Fruit fly (Drosophila melanogaster) whole organism, prepupa: ENCODE data around the gene CG13293.

Source experiments
- Blimp-1 ChIP-seq: fragments of 200-800 bp; sonication (Bioruptor generic); optimal IDR thresholded peaks from 3 replicates; lab custom pipeline; 2017; ENCODE audit warnings: missing biosample characterization, missing genetic modification characterization, mild to moderate bottlenecking, moderate library complexity, missing genetic modification reagents
- CG10631 ChIP-seq: fragments of 200-800 bp; sonication (Bioruptor generic); optimal IDR thresholded peaks from 2 replicates; lab custom pipeline; 2016; ENCODE audit warnings: missing biosample characterization, missing genetic modification characterization
- CG10669 ChIP-seq: fragments of 200-800 bp; sonication (Bioruptor generic); optimal IDR thresholded peaks from 3 replicates; lab custom pipeline; 2018; ENCODE audit warnings: missing biosample characterization, mild to moderate bottlenecking, missing genetic modification characterization, moderate library complexity
- CG11294 ChIP-seq: fragments of 200-800 bp; sonication (Bioruptor generic); IDR thresholded peaks from 2 replicates; pipeline ENCODE4 v1.3.6; 2022; ENCODE audit warnings: missing biosample characterization, missing genetic modification characterization
- CG11762 ChIP-seq: fragments of 200-800 bp; sonication (Bioruptor generic); optimal IDR thresholded peaks from 3 replicates; lab custom pipeline; 2016; ENCODE audit warnings: missing biosample characterization, missing genetic modification characterization; ENCODE audit not compliant: insufficient read depth
- CG11902 ChIP-seq: fragments of 200-800 bp; sonication (Bioruptor generic); optimal IDR thresholded peaks from 3 replicates; lab custom pipeline; 2016; ENCODE audit warnings: missing biosample characterization, missing genetic modification characterization
- CG15336 ChIP-seq: fragments of 200-800 bp; sonication (Bioruptor generic); IDR thresholded peaks from 2 replicates; pipeline ENCODE4 v1.3.6; 2022; ENCODE audit warnings: missing biosample characterization, missing genetic modification characterization
- CG16779 ChIP-seq: fragments of 200-800 bp; sonication (Bioruptor generic); optimal IDR thresholded peaks from 3 replicates; lab custom pipeline; 2017; ENCODE audit warnings: missing biosample characterization, mild to moderate bottlenecking, missing genetic modification characterization
- CG3032 ChIP-seq: fragments of 200-800 bp; optimal IDR thresholded peaks from 2 replicates; lab custom pipeline; 2019; ENCODE audit warnings: missing biosample characterization, mild to moderate bottlenecking, missing genetic modification characterization, moderate library complexity
- CG31627 ChIP-seq: fragments of 200-800 bp; sonication (Bioruptor generic); optimal IDR thresholded peaks from 3 replicates; lab custom pipeline; 2016; ENCODE audit warnings: missing biosample characterization, missing genetic modification characterization
- CG32006 ChIP-seq: fragments of 200-800 bp; sonication (Bioruptor generic); optimal IDR thresholded peaks from 3 replicates; lab custom pipeline; 2017; ENCODE audit warnings: missing biosample characterization, mild to moderate bottlenecking, missing genetic modification characterization
- CG34406 ChIP-seq: fragments of 200-800 bp; sonication (Bioruptor generic); optimal IDR thresholded peaks from 3 replicates; lab custom pipeline; 2016; ENCODE audit warnings: missing biosample characterization, missing genetic modification characterization
- CG4318 ChIP-seq: fragments of 200-800 bp; sonication (Bioruptor generic); optimal IDR thresholded peaks from 3 replicates; lab custom pipeline; 2017; ENCODE audit warnings: missing biosample characterization, mild to moderate bottlenecking, missing genetic modification characterization
- CG6276 ChIP-seq: fragments of 200-800 bp; sonication (Bioruptor generic); optimal IDR thresholded peaks from 2 replicates; lab custom pipeline; 2017; ENCODE audit warnings: missing biosample characterization, mild to moderate bottlenecking, missing genetic modification characterization
- CG6792 ChIP-seq: fragments of 200-800 bp; sonication (Bioruptor generic); optimal IDR thresholded peaks from 3 replicates; lab custom pipeline; 2016; ENCODE audit warnings: missing biosample characterization, missing genetic modification characterization
- CG6808 ChIP-seq: fragments of 200-800 bp; sonication (Bioruptor generic); optimal IDR thresholded peaks from 3 replicates; lab custom pipeline; 2017; ENCODE audit warnings: missing biosample characterization, missing genetic modification characterization, mild to moderate bottlenecking, moderate library complexity, missing genetic modification reagents
- CG6854 ChIP-seq: fragments of 200-800 bp; sonication (Bioruptor generic); optimal IDR thresholded peaks from 2 replicates; lab custom pipeline; 2017; ENCODE audit warnings: missing biosample characterization, mild to moderate bottlenecking, missing genetic modification characterization
- CG8119 ChIP-seq: fragments of 200-800 bp; sonication (Bioruptor generic); IDR thresholded peaks from 3 replicates; pipeline ENCODE4 v1.3.6; 2022; ENCODE audit warnings: missing biosample characterization, missing genetic modification characterization
- CG9139 ChIP-seq: fragments of 200-800 bp; sonication (Bioruptor generic); optimal IDR thresholded peaks from 3 replicates; lab custom pipeline; 2017; ENCODE audit warnings: missing biosample characterization, mild to moderate bottlenecking, missing genetic modification characterization
- Eip75B ChIP-seq: fragments of 200-800 bp; sonication (Bioruptor generic); optimal IDR thresholded peaks from 3 replicates; lab custom pipeline; 2016; ENCODE audit warnings: missing biosample characterization, missing genetic modification characterization
- Eip93F ChIP-seq: fragments of 200-800 bp; sonication (Bioruptor generic); optimal IDR thresholded peaks from 2 replicates; lab custom pipeline; 2016; ENCODE audit warnings: missing biosample characterization, mild to moderate bottlenecking, missing genetic modification characterization
- Ets21C ChIP-seq: fragments of 200-800 bp; sonication (Bioruptor generic); optimal IDR thresholded peaks from 3 replicates; lab custom pipeline; 2016; ENCODE audit warnings: missing biosample characterization, missing genetic modification characterization
- Ets96B ChIP-seq: fragments of 200-800 bp; optimal IDR thresholded peaks from 2 replicates; lab custom pipeline; 2019; ENCODE audit warnings: missing biosample characterization, mild to moderate bottlenecking, missing genetic modification characterization, moderate library complexity
- Hr38 ChIP-seq: sonication (Bioruptor generic); optimal IDR thresholded peaks from 2 replicates; lab custom pipeline; 2016; ENCODE audit warnings: missing biosample characterization, missing genetic modification characterization
- Met ChIP-seq: fragments of 200-800 bp; sonication (Bioruptor generic); optimal IDR thresholded peaks from 3 replicates; lab custom pipeline; 2016; ENCODE audit warnings: missing biosample characterization, missing genetic modification characterization
- OdsH ChIP-seq: fragments of 200-800 bp; sonication (Bioruptor generic); optimal IDR thresholded peaks from 3 replicates; lab custom pipeline; 2016; ENCODE audit warnings: missing biosample characterization, missing genetic modification characterization
- Sox102F ChIP-seq: fragments of 200-800 bp; sonication (Bioruptor generic); optimal IDR thresholded peaks from 2 replicates; lab custom pipeline; 2016; ENCODE audit warnings: missing biosample characterization, mild to moderate bottlenecking, missing genetic modification characterization
- Sox15 ChIP-seq: fragments of 200-800 bp; sonication (Bioruptor generic); optimal IDR thresholded peaks from 3 replicates; lab custom pipeline; 2016; ENCODE audit warnings: missing biosample characterization, missing genetic modification characterization
- achi ChIP-seq: fragments of 200-800 bp; sonication (Bioruptor generic); optimal IDR thresholded peaks from 3 replicates; lab custom pipeline; 2016; ENCODE audit warnings: missing biosample characterization, missing genetic modification characterization
- acj6 ChIP-seq: fragments of 200-800 bp; sonication (Bioruptor generic); optimal IDR thresholded peaks from 3 replicates; lab custom pipeline; 2016; ENCODE audit warnings: missing biosample characterization, missing genetic modification characterization
- cyc ChIP-seq: fragments of 200-800 bp; sonication (Bioruptor generic); optimal IDR thresholded peaks from 3 replicates; lab custom pipeline; 2016; ENCODE audit warnings: missing biosample characterization, missing genetic modification characterization
- dac ChIP-seq: fragments of 200-800 bp; sonication (Bioruptor generic); optimal IDR thresholded peaks from 2 replicates; lab custom pipeline; 2017; ENCODE audit warnings: missing biosample characterization, mild to moderate bottlenecking, missing genetic modification characterization
- dsx ChIP-seq: fragments of 200-800 bp; optimal IDR thresholded peaks from 3 replicates; lab custom pipeline; 2019; ENCODE audit warnings: missing biosample characterization, mild to moderate bottlenecking, missing genetic modification characterization, moderate library complexity; ENCODE audit not compliant: poor library complexity, severe bottlenecking
- eg ChIP-seq: fragments of 200-800 bp; sonication (Bioruptor generic); IDR thresholded peaks from 3 replicates; pipeline ENCODE4 v1.3.6; 2022; ENCODE audit warnings: missing biosample characterization, missing genetic modification characterization
- esn ChIP-seq: fragments of 200-800 bp; sonication (Bioruptor generic); optimal IDR thresholded peaks from 2 replicates; lab custom pipeline; 2016; ENCODE audit warnings: missing biosample characterization, mild to moderate bottlenecking, missing genetic modification characterization, moderate library complexity
- fd85E ChIP-seq: fragments of 200-800 bp; sonication (Bioruptor generic); optimal IDR thresholded peaks from 3 replicates; lab custom pipeline; 2016; ENCODE audit warnings: missing biosample characterization, missing genetic modification characterization
- fkh ChIP-seq: fragments of 200-800 bp; sonication (Bioruptor generic); optimal IDR thresholded peaks from 3 replicates; lab custom pipeline; 2017; ENCODE audit warnings: missing biosample characterization, mild to moderate bottlenecking, missing genetic modification characterization, moderate library complexity
- lz ChIP-seq: fragments of 200-800 bp; sonication (Bioruptor generic); optimal IDR thresholded peaks from 3 replicates; lab custom pipeline; 2016; ENCODE audit warnings: missing biosample characterization, missing genetic modification characterization
- net ChIP-seq: fragments of 200-800 bp; sonication (Bioruptor generic); optimal IDR thresholded peaks from 3 replicates; lab custom pipeline; 2016; ENCODE audit warnings: missing biosample characterization, missing genetic modification characterization
- pdm3 ChIP-seq: fragments of 200-800 bp; sonication (Bioruptor generic); optimal IDR thresholded peaks from 3 replicates; lab custom pipeline; 2016; ENCODE audit warnings: missing biosample characterization, missing genetic modification characterization
- salr ChIP-seq, 2 experiments: fragments of 200-800 bp; sonication (Bioruptor generic); optimal IDR thresholded peaks; 3 replicates each; lab custom pipeline; 2016 to 2018; ENCODE audit warnings: missing biosample characterization in 2 of 2, missing genetic modification characterization in 2 of 2, mild to moderate bottlenecking in 1 of 2
- ss ChIP-seq, 2 experiments: fragments of 200-800 bp; sonication (Bioruptor generic); optimal IDR thresholded peaks; 2 replicates in 1 of 2; 3 replicates in 1 of 2; lab custom pipeline; 2017 to 2018; ENCODE audit warnings: mild to moderate bottlenecking in 2 of 2, missing biosample characterization in 2 of 2, missing genetic modification characterization in 2 of 2, moderate library complexity in 1 of 2
- vri ChIP-seq: fragments of 200-800 bp; sonication (Bioruptor generic); optimal IDR thresholded peaks from 3 replicates; lab custom pipeline; 2016; ENCODE audit warnings: missing biosample characterization, mild to moderate bottlenecking, missing genetic modification characterization

The CG13293 gene

dm6 chr3L:6136691-6137090, 54.0 kb downstream of the CG13293 start, which contains the start of gene Lcp65Af:
Gene Lcp65Af (minus strand): TSS chr3L:6136791.
- TF ChIP-seq CG3032 (no peak), Ets21C (no peak), CG31627 (GFP tag; lab: Kevin White, UChicago) (no peak), CG6808 (GFP tag; lab: Kevin White, UChicago) (no peak), cyc (no peak), CG8119 (GFP tag; lab: Robert Waterston, UW) (no peak), CG15336 (GFP tag; lab: Robert Waterston, UW) (no peak), Sox15 (no peak), vri (GFP tag; lab: Kevin White, UChicago) (no peak), CG16779 (no peak), pdm3 (GFP tag; lab: Kevin White, UChicago) (no peak), dsx (GFP tag; lab: Kevin White, UChicago) (no peak), acj6 (GFP tag; lab: Kevin White, UChicago) (no peak), CG6854 (GFP tag; lab: Kevin White, UChicago) (no peak), lz (GFP tag; lab: Kevin White, UChicago) (no peak), Blimp-1 (GFP tag; lab: Kevin White, UChicago) (no peak), ss (GFP tag; optimal IDR thresholded peaks at IDR 0.05; lab: Kevin White, UChicago) (no peak), Ets96B (no peak)
- TF ChIP-seq, all 60 proteins: peak for 0

- TF ChIP-seq eg (no peak), CG11902 (GFP tag; lab: Kevin White, UChicago) (no peak), net (no peak), CG9139 (no peak), CG6854 (GFP tag; lab: Kevin White, UChicago) (no peak)
Measured at dm6 chr3L:6138018-6138417, 55.3 kb downstream of the CG13293 start, which contains the start of gene Lcp65Ae. Gene Lcp65Ae (minus strand): TSS chr3L:6138118.

- TF ChIP-seq Met (no peak), CG34406 (GFP tag; lab: Kevin White, UChicago) (no peak), CG11762 (GFP tag; lab: Kevin White, UChicago) (no peak), Sox15 (no peak), fd85E (no peak), Sox102F (GFP tag; lab: Kevin White, UChicago) (no peak), Eip75B (GFP tag; lab: Kevin White, UChicago) (no peak), Hr38 (GFP tag; lab: Kevin White, UChicago) (no peak), CG10669 (GFP tag; lab: Kevin White, UChicago) (no peak)
Measured at dm6 chr3L:6138586-6138985, 55.9 kb downstream of the CG13293 start.

dm6 chr3L:6139924-6140574, 57.4 kb downstream of the CG13293 start, which contains the start of gene Cpr65Av:
Gene Cpr65Av (minus strand): TSS chr3L:6139974.
- peak; percentile 56 for TF ChIP-seq fkh
- TF ChIP-seq CG10669 (GFP tag; lab: Kevin White, UChicago), result no peak

- TF ChIP-seq CG34406 (GFP tag; lab: Kevin White, UChicago), result peak; percentile 29
- no peak for TF ChIP-seq ss (GFP tag; optimal IDR thresholded peaks at IDR 0.05; lab: Kevin White, UChicago)
- TF ChIP-seq CG6276, result no peak
- TF ChIP-seq CG6792, result no peak
- TF ChIP-seq CG11294, result no peak
- no peak for TF ChIP-seq CG32006 (GFP tag; lab: Kevin White, UChicago)
- TF ChIP-seq Eip93F (GFP tag; lab: Kevin White, UChicago), result no peak
- TF ChIP-seq CG10631, result peak; percentile 9
- TF ChIP-seq achi (GFP tag; lab: Kevin White, UChicago), result no peak
- TF ChIP-seq CG9139, result no peak
- TF ChIP-seq CG4318, result no peak
- TF ChIP-seq dac (GFP tag; lab: Kevin White, UChicago), result no peak
- no peak for TF ChIP-seq esn (GFP tag; lab: Kevin White, UChicago)
- TF ChIP-seq fd85E, result no peak
- TF ChIP-seq salr (GFP tag; optimal IDR thresholded peaks at IDR 0.05; lab: Kevin White, UChicago), result no peak
- no peak for TF ChIP-seq lz (GFP tag; lab: Kevin White, UChicago)
- no peak for TF ChIP-seq OdsH (GFP tag; lab: Kevin White, UChicago)
Measured at dm6 chr3L:6140771-6141472, 58.2 kb downstream of the CG13293 start.
